Worm (Caenorhabditis elegans) whole organism, late embryonic: ENCODE data around the gene ccch-2.

ENCODE experiments used
- C38D4.7 ChIP-seq: fragments of 200-800 bp; sonication (Bioruptor generic); optimal IDR thresholded peaks from 2 replicates; lab custom pipeline; 2018; ENCODE audit warnings: mild to moderate bottlenecking, missing genetic modification characterization, moderate library complexity, missing compliant biosample characterization
- K09A11.1 ChIP-seq: sonication (generic microtip); optimal IDR thresholded peaks from 2 replicates; lab custom pipeline; 2017; ENCODE audit warnings: antibody characterized with exemption, mild to moderate bottlenecking, missing genetic modification characterization, missing compliant biosample characterization; ENCODE audit not compliant: insufficient read depth
- T23F11.4 ChIP-seq: fragments of 200-800 bp; sonication (Bioruptor generic); optimal IDR thresholded peaks from 2 replicates; lab custom pipeline; 2018; ENCODE audit warnings: mild to moderate bottlenecking, missing genetic modification characterization, missing compliant biosample characterization
- ceh-14 ChIP-seq: sonication (generic microtip); optimal IDR thresholded peaks from 2 replicates; lab custom pipeline; 2016; ENCODE audit warnings: missing genotype, missing genetic modification characterization, missing compliant biosample characterization
- ceh-18 ChIP-seq: sonication (generic microtip); optimal IDR thresholded peaks from 2 replicates; lab custom pipeline; 2016; ENCODE audit warnings: missing genetic modification characterization, missing compliant biosample characterization
- ceh-2 ChIP-seq: sonication (generic microtip); optimal IDR thresholded peaks from 2 replicates; lab custom pipeline; 2016; ENCODE audit warnings: missing genotype, missing genetic modification characterization, missing compliant biosample characterization
- ceh-22 ChIP-seq: sonication (generic microtip); optimal IDR thresholded peaks from 2 replicates; lab custom pipeline; 2017; ENCODE audit warnings: missing biosample characterization, missing genetic modification characterization
- ceh-24 ChIP-seq: sonication (generic microtip); optimal IDR thresholded peaks from 2 replicates; lab custom pipeline; 2016; ENCODE audit warnings: mild to moderate bottlenecking, missing genetic modification characterization, missing compliant biosample characterization
- ceh-30 ChIP-seq: fragments of 150-350 bp; optimal IDR thresholded peaks from 2 replicates; lab custom pipeline; 2014; ENCODE audit warnings: missing biosample characterization, missing genetic modification characterization
- ceh-48 ChIP-seq: sonication (generic microtip); optimal IDR thresholded peaks from 2 replicates; lab custom pipeline; 2016; ENCODE audit warnings: missing genetic modification characterization, inconsistent platforms, missing compliant biosample characterization
- ceh-6 ChIP-seq: fragments of 200-800 bp; sonication (Bioruptor generic); optimal IDR thresholded peaks from 2 replicates; lab custom pipeline; 2018; ENCODE audit warnings: mild to moderate bottlenecking, missing genetic modification characterization, missing compliant biosample characterization
- che-1 ChIP-seq: sonication (generic microtip); optimal IDR thresholded peaks from 2 replicates; lab custom pipeline; 2016; ENCODE audit warnings: mild to moderate bottlenecking, missing genetic modification characterization, missing compliant biosample characterization
- dmd-4 ChIP-seq: sonication (generic microtip); optimal IDR thresholded peaks from 2 replicates; lab custom pipeline; 2016; ENCODE audit warnings: borderline replicate concordance, missing genetic modification characterization, missing compliant biosample characterization
- dve-1 ChIP-seq: sonication (generic microtip); optimal IDR thresholded peaks from 2 replicates; lab custom pipeline; 2017; ENCODE audit warnings: antibody characterized with exemption, mild to moderate bottlenecking, missing genetic modification characterization, missing compliant biosample characterization
- fax-1 ChIP-seq: sonication (generic microtip); optimal IDR thresholded peaks from 2 replicates; lab custom pipeline; 2016; ENCODE audit warnings: missing genotype, missing genetic modification characterization, missing compliant biosample characterization
- fkh-6 ChIP-seq: sonication (generic microtip); optimal IDR thresholded peaks from 2 replicates; lab custom pipeline; 2016; ENCODE audit warnings: missing genetic modification characterization, missing compliant biosample characterization
- gmeb-2 ChIP-seq: sonication (generic microtip); optimal IDR thresholded peaks from 2 replicates; lab custom pipeline; 2016; ENCODE audit warnings: missing genetic modification characterization, inconsistent platforms, missing compliant biosample characterization
- hlh-15 ChIP-seq: sonication (generic microtip); optimal IDR thresholded peaks from 2 replicates; lab custom pipeline; 2016; ENCODE audit warnings: missing genetic modification characterization, missing compliant biosample characterization
- hlh-8 ChIP-seq: sonication (generic microtip); optimal IDR thresholded peaks from 2 replicates; lab custom pipeline; 2016; ENCODE audit warnings: missing genotype, missing genetic modification characterization, missing compliant biosample characterization
- lin-11 ChIP-seq: fragments of 200-800 bp; sonication (Bioruptor generic); optimal IDR thresholded peaks from 2 replicates; lab custom pipeline; 2018; ENCODE audit warnings: mild to moderate bottlenecking, missing genetic modification characterization, missing compliant biosample characterization
- mec-3 ChIP-seq: sonication (generic microtip); optimal IDR thresholded peaks from 2 replicates; lab custom pipeline; 2016; ENCODE audit warnings: borderline replicate concordance, missing genetic modification characterization, missing compliant biosample characterization
- odd-2 ChIP-seq: sonication (generic microtip); optimal IDR thresholded peaks from 2 replicates; lab custom pipeline; 2017; ENCODE audit warnings: antibody characterized with exemption, mild to moderate bottlenecking, missing genetic modification characterization, missing compliant biosample characterization
- pat-9 ChIP-seq: fragments of 200-800 bp; sonication (Bioruptor generic); optimal IDR thresholded peaks from 2 replicates; lab custom pipeline; 2018; ENCODE audit warnings: mild to moderate bottlenecking, missing genetic modification characterization, moderate library complexity, missing compliant biosample characterization
- pax-1 ChIP-seq: fragments of 150-350 bp; optimal IDR thresholded peaks from 2 replicates; lab custom pipeline; 2014; ENCODE audit warnings: missing biosample characterization, missing genetic modification characterization
- pha-2 ChIP-seq: sonication (generic microtip); optimal IDR thresholded peaks from 2 replicates; lab custom pipeline; 2017; ENCODE audit warnings: mild to moderate bottlenecking, missing genetic modification characterization, missing compliant biosample characterization
- pha-4 ChIP-seq: fragments of 150-350 bp; optimal IDR thresholded peaks from 2 replicates; lab custom pipeline; 2018; ENCODE audit warnings: missing biosample characterization, missing genetic modification reagents, missing genetic modification characterization
- pqm-1 ChIP-seq: sonication (generic microtip); optimal IDR thresholded peaks from 2 replicates; lab custom pipeline; 2016; ENCODE audit warnings: missing genetic modification characterization, missing compliant biosample characterization
- ref-2 ChIP-seq: sonication (generic microtip); optimal IDR thresholded peaks from 2 replicates; lab custom pipeline; 2016; ENCODE audit warnings: missing genetic modification characterization, missing compliant biosample characterization
- sox-4 ChIP-seq: sonication (generic microtip); optimal IDR thresholded peaks from 2 replicates; lab custom pipeline; 2017; ENCODE audit warnings: mild to moderate bottlenecking, missing genetic modification characterization, inconsistent platforms, missing compliant biosample characterization
- syd-9 ChIP-seq: sonication (generic microtip); optimal IDR thresholded peaks from 2 replicates; lab custom pipeline; 2016; ENCODE audit warnings: mild to moderate bottlenecking, missing genetic modification characterization, moderate library complexity, missing compliant biosample characterization
- unc-3 ChIP-seq, 2 experiments: fragments of 200-800 bp in 1 of 2; sonication (Bioruptor generic) in 1 of 2; sonication (generic microtip) in 1 of 2; conservative IDR thresholded peaks in 1 of 2; optimal IDR thresholded peaks in 1 of 2; 2 replicates each; pipeline versions ENCODE4 v1.3.6 to Lab custom; 2016 to 2022; ENCODE audit warnings: missing compliant biosample characterization in 2 of 2, missing genetic modification characterization in 2 of 2, missing genetic modification reagents in 1 of 2
- zip-5 ChIP-seq: sonication (generic microtip); optimal IDR thresholded peaks from 2 replicates; lab custom pipeline; 2016; ENCODE audit warnings: missing genetic modification characterization, missing compliant biosample characterization
- ztf-16 ChIP-seq: sonication (generic microtip); optimal IDR thresholded peaks from 2 replicates; lab custom pipeline; 2017; ENCODE audit warnings: missing genetic modification characterization, missing compliant biosample characterization

The ccch-2 gene

ce11 chrIV:16277902-16278301, at the start of gene ccch-2:
Gene ccch-2 (plus strand): TSS chrIV:16278202.
- TF ChIP-seq ztf-16 (tag; lab: Kevin White, UChicago) (no peak), ceh-30 (tag; lab: Kevin White, UChicago) (no peak), mec-3 (no peak), hlh-15 (no peak), ceh-48 (no peak), hlh-8 (tag; lab: Kevin White, UChicago) (no peak), dmd-4 (tag; lab: Kevin White, UChicago) (no peak), C38D4.7 (no peak)

- TF ChIP-seq dve-1 (tag; lab: Kevin White, UChicago) (no peak), zip-5 (tag; lab: Kevin White, UChicago) (no peak), ref-2 (tag; lab: Kevin White, UChicago) (no peak), fkh-6 (tag; lab: Kevin White, UChicago) (no peak), ceh-14 (tag; lab: Kevin White, UChicago) (no peak), syd-9 (tag; lab: Kevin White, UChicago) (no peak), ceh-24 (tag; lab: Kevin White, UChicago) (no peak), ceh-22 (tag; lab: Kevin White, UChicago) (no peak), T23F11.4 (GFP tag; lab: Kevin White, UChicago) (no peak), odd-2 (no peak)
These were observed 47.5 kb upstream of the ccch-2 start for ce11 chrIV:16230464-16230863.

ce11 chrIV:16233028-16233427, 45.0 kb upstream of the ccch-2 start, which contains the start of the genes hpa-1 and irld-39:
Gene hpa-1 (minus strand): TSS chrIV:16233128.
Gene irld-39 (plus strand): TSS chrIV:16233148.
- TF ChIP-seq pax-1 (tag; lab: Kevin White, UChicago) = no peak
- TF ChIP-seq pha-2 = no peak
- no peak for TF ChIP-seq pat-9
- no peak for TF ChIP-seq sox-4 (tag; lab: Kevin White, UChicago)
- TF ChIP-seq pqm-1 (tag; lab: Kevin White, UChicago) = no peak
- TF ChIP-seq pha-4 (tag; lab: Kevin White, UChicago) = no peak
- TF ChIP-seq ceh-6 (GFP tag; lab: Kevin White, UChicago) = no peak
- TF ChIP-seq syd-9 (tag; lab: Kevin White, UChicago) = no peak

- TF ChIP-seq lin-11 (tag; lab: Kevin White, UChicago) = no peak
- TF ChIP-seq, all 69 proteins: peak for 0
These were observed 41.2 kb upstream of the ccch-2 start for ce11 chrIV:16236827-16237226.

DNA sequence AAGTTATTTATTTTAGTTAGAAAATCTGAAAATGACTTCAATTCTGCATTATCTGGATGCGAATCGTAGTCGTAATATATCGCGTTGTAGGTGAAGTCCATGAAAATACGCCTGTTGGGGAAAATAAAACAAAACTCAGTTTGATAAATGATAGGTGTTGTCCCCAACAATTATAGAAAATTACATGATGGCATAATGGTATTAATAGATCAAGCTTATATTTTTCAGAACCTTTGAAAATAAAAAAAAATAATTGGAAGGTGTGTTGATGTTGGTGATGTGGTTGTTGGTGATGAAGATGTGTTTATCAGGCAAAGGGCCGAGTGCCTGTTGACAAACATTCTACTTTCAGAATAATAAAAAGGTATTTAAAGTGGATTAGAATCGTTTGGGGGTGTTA, 39.4 kb upstream of the ccch-2 start, which contains the start of gene srw-61:
srw-61 (minus strand) TSS at position 101 of the 400 bp plus-strand sequence.
- TF ChIP-seq fax-1 = no peak
- no peak for TF ChIP-seq gmeb-2 (tag; lab: Kevin White, UChicago)
- no peak for TF ChIP-seq ceh-18 (tag; lab: Kevin White, UChicago)
- TF ChIP-seq che-1 = no peak
- TF ChIP-seq C38D4.7 = no peak
- TF ChIP-seq ceh-22 (tag; lab: Kevin White, UChicago) = no peak
- TF ChIP-seq unc-3 (GFP tag; conservative IDR thresholded peaks at IDR 0.05; lab: Robert Waterston, UW) = no peak
- no peak for TF ChIP-seq unc-3 (tag; optimal IDR thresholded peaks at IDR 0.05; lab: Kevin White, UChicago)
- TF ChIP-seq ceh-2 (tag; lab: Kevin White, UChicago) = no peak
- TF ChIP-seq K09A11.1 (tag; lab: Kevin White, UChicago) = no peak
